Worm (Caenorhabditis elegans): ENCODE results near the gene C03H5.6.
"Not testable (repeated sequence)": the region's sequence is repeated elsewhere in the genome, so short reads cannot be mapped to it uniquely, and the experiment has no call there.

ce11 chrII:441102-441501 is 41.9 kb upstream of the C03H5.6 start, which contains the start of gene C24H12.1:
- TF ChIP-seq elt-1 (tag; optimal IDR thresholded peaks at IDR 0.05); lin-13 (GFP tag; optimal IDR thresholded peaks at IDR 0.05); nhr-12 (tag; optimal IDR thresholded peaks at IDR 0.05); ztf-4 (tag; optimal IDR thresholded peaks at IDR 0.05); ama-1 (optimal IDR thresholded peaks at IDR 0.05); R02D3.7 (tag; optimal IDR thresholded peaks at IDR 0.05): not testable (repeated sequence)
